Fruit fly (Drosophila melanogaster) ovary, adult (tissue): ENCODE data around the gene Tsp96F.

Experiments
- CG17801 ChIP-seq: fragments of 200-800 bp; optimal IDR thresholded peaks from 2 replicates; lab custom pipeline; 2019; ENCODE audit warnings: missing biosample characterization, mild to moderate bottlenecking, missing genetic modification characterization, moderate library complexity; ENCODE audit not compliant: partially characterized antibody

Gene Tsp96F

dm6 chr3R:25881915-25882314 lies 688 bp upstream of the Tsp96F start, which contains the start of gene SppL:
Gene SppL, plus strand, starts transcription at chr3R:25881984.
- TF ChIP-seq CG17801 (GFP tag; lab: Kevin White, UChicago), result no peak

- TF ChIP-seq CG17801 (GFP tag; lab: Kevin White, UChicago), result peak; percentile 4
Measured at dm6 chr3R:25880198-25880970, 843 bp downstream of the Tsp96F start.

- no peak for TF ChIP-seq CG17801 (GFP tag; lab: Kevin White, UChicago)
Measured at dm6 chr3R:25879324-25879766, 1.9 kb downstream of the Tsp96F start.

dm6 chr3R:25877064-25877463 lies 4.2 kb downstream of the Tsp96F start:
- no peak for TF ChIP-seq CG17801 (GFP tag; lab: Kevin White, UChicago)

- TF ChIP-seq CG17801 (GFP tag; lab: Kevin White, UChicago), result no peak
Measured at dm6 chr3R:25876639-25877038, 4.6 kb downstream of the Tsp96F start.

- TF ChIP-seq CG17801 (GFP tag; lab: Kevin White, UChicago), result no peak
Measured at dm6 chr3R:25870389-25870788, 10.8 kb downstream of the Tsp96F start.

- no peak for TF ChIP-seq CG17801 (GFP tag; lab: Kevin White, UChicago)
Measured at dm6 chr3R:25855594-25856305, 25.5 kb downstream of the Tsp96F start, which contains the start of gene CG5890. Gene CG5890, plus strand, starts transcription at chr3R:25856154.

- TF ChIP-seq CG17801 (GFP tag; lab: Kevin White, UChicago), result no peak
Measured at dm6 chr3R:25854825-25855224, 26.4 kb downstream of the Tsp96F start.

dm6 chr3R:25851224-25851682 lies 30.0 kb downstream of the Tsp96F start, which contains the start of the genes CG14545 and CG5886:
Gene CG14545, minus strand, starts transcription at chr3R:25851291.
Gene CG5886, plus strand, starts transcription at chr3R:25851632.
- no peak for TF ChIP-seq CG17801 (GFP tag; lab: Kevin White, UChicago)

dm6 chr3R:25831799-25832280 lies 49.4 kb downstream of the Tsp96F start, which contains the start of the genes Mst57Da and alpha4GT2:
Gene Mst57Da, minus strand, starts transcription at chr3R:25831899.
Gene alpha4GT2, plus strand, starts transcription at chr3R:25832230.
- no peak for TF ChIP-seq CG17801 (GFP tag; lab: Kevin White, UChicago)

- TF ChIP-seq CG17801 (GFP tag; lab: Kevin White, UChicago), result no peak
Measured at dm6 chr3R:25830814-25831213, 50.4 kb downstream of the Tsp96F start, which contains the start of gene Mst57Db. Gene Mst57Db, minus strand, starts transcription at chr3R:25830914.

dm6 chr3R:25830128-25830527 lies 51.1 kb downstream of the Tsp96F start, which contains the start of gene Sfp96F:
Gene Sfp96F, minus strand, starts transcription at chr3R:25830228.
- TF ChIP-seq CG17801 (GFP tag; lab: Kevin White, UChicago), result no peak

- TF ChIP-seq CG17801 (GFP tag; lab: Kevin White, UChicago), result no peak
Measured at dm6 chr3R:25829598-25829997, 51.6 kb downstream of the Tsp96F start, which contains the start of gene Mst57Dc. Gene Mst57Dc, minus strand, starts transcription at chr3R:25829698.
